Fruit fly (Drosophila melanogaster) whole organism, wandering third instar larva: ENCODE measurements around the gene LManI.

ENCODE experiments used
- Abd-B ChIP-seq: fragments of >200 bp; optimal IDR thresholded peaks from 2 replicates; lab custom pipeline; 2017; ENCODE audit warnings: missing biosample characterization, missing genetic modification characterization
- CG32264 ChIP-seq: fragments of 200-800 bp; sonication (Bioruptor generic); optimal IDR thresholded peaks from 2 replicates; lab custom pipeline; 2016; ENCODE audit warnings: missing biosample characterization, missing genetic modification characterization
- CG9705 ChIP-seq: fragments of 200-800 bp; sonication (Bioruptor generic); optimal IDR thresholded peaks from 2 replicates; lab custom pipeline; 2018; ENCODE audit warnings: missing biosample characterization, mild to moderate bottlenecking, missing genetic modification characterization
- CrebA ChIP-seq: fragments of 200-800 bp; sonication (Bioruptor generic); optimal IDR thresholded peaks from 2 replicates; lab custom pipeline; 2016; ENCODE audit warnings: missing biosample characterization, mild to moderate bottlenecking, missing genetic modification characterization, borderline replicate concordance
- Dfd ChIP-seq: fragments of >200 bp; optimal IDR thresholded peaks from 2 replicates; lab custom pipeline; 2017; ENCODE audit warnings: missing biosample characterization, missing genetic modification characterization
- Dif ChIP-seq: fragments of 200-275, 200-300 bp; sonication (Bioruptor generic); optimal IDR thresholded peaks from 2 replicates; lab custom pipeline; 2018; ENCODE audit warnings: missing biosample characterization, missing genetic modification characterization; ENCODE audit not compliant: partially characterized antibody
- HLH106 ChIP-seq: fragments of 200-800 bp; optimal IDR thresholded peaks from 3 replicates; lab custom pipeline; 2019; ENCODE audit warnings: missing biosample characterization, mild to moderate bottlenecking, missing genetic modification characterization, moderate library complexity
- Hr78 ChIP-seq: fragments of >200 bp; optimal IDR thresholded peaks from 2 replicates; lab custom pipeline; 2017; ENCODE audit warnings: missing biosample characterization, missing genetic modification characterization
- Jra ChIP-seq: sonication (Bioruptor generic); optimal IDR thresholded peaks from 2 replicates; lab custom pipeline; 2016; ENCODE audit warnings: missing biosample characterization, missing genetic modification characterization
- Mio ChIP-seq: sonication (Bioruptor generic); optimal IDR thresholded peaks from 2 replicates; lab custom pipeline; 2016; ENCODE audit warnings: missing biosample characterization, missing genetic modification characterization
- Myc ChIP-seq: fragments of >200 bp; optimal IDR thresholded peaks from 2 replicates; lab custom pipeline; 2017
- OdsH ChIP-seq: fragments of 200-800 bp; sonication (Bioruptor generic); optimal IDR thresholded peaks from 2 replicates; lab custom pipeline; 2016; ENCODE audit warnings: missing biosample characterization, mild to moderate bottlenecking, missing genetic modification characterization
- Rel ChIP-seq, 2 experiments: fragments of 200-800 bp; sonication (Bioruptor generic) in 1 of 2; optimal IDR thresholded peaks; 2 replicates in 1 of 2; 3 replicates in 1 of 2; lab custom pipeline; 2016 to 2019; ENCODE audit warnings: mild to moderate bottlenecking in 2 of 2, missing biosample characterization in 2 of 2, missing genetic modification characterization in 2 of 2, moderate library complexity in 1 of 2
- Sp1 ChIP-seq: fragments of 200-800 bp; sonication (Bioruptor generic); optimal IDR thresholded peaks from 3 replicates; lab custom pipeline; 2019; ENCODE audit warnings: missing biosample characterization, mild to moderate bottlenecking, missing genetic modification characterization, moderate library complexity
- Vsx2 ChIP-seq: fragments of 200-300, 225-300 bp; sonication (Bioruptor generic); optimal IDR thresholded peaks from 2 replicates; lab custom pipeline; 2018; ENCODE audit warnings: missing biosample characterization, missing genetic modification characterization; ENCODE audit not compliant: partially characterized antibody
- br ChIP-seq: fragments of 200-800 bp; sonication (Bioruptor generic); optimal IDR thresholded peaks from 2 replicates; lab custom pipeline; 2016; ENCODE audit warnings: missing biosample characterization, missing genetic modification characterization
- brk ChIP-seq: fragments of 200-800 bp; sonication (Bioruptor generic); optimal IDR thresholded peaks from 2 replicates; lab custom pipeline; 2016; ENCODE audit warnings: missing biosample characterization, mild to moderate bottlenecking, missing genetic modification characterization
- dl ChIP-seq, 2 experiments: fragments of 175-275, 200-275 bp in 1 of 2; fragments of 200-275 bp in 1 of 2; sonication (Bioruptor generic); optimal IDR thresholded peaks; lab custom pipeline; 2018; ENCODE audit warnings: mild to moderate bottlenecking in 2 of 2, missing biosample characterization in 2 of 2, missing genetic modification characterization in 2 of 2, moderate library complexity in 2 of 2; ENCODE audit not compliant: partially characterized antibody in 2 of 2, insufficient read depth in 1 of 2
- dmrt93B ChIP-seq: fragments of 200-800 bp; sonication (Bioruptor generic); optimal IDR thresholded peaks from 2 replicates; lab custom pipeline; 2018; ENCODE audit warnings: missing biosample characterization, mild to moderate bottlenecking, missing genetic modification characterization
- dsf ChIP-seq: sonication (Bioruptor generic); optimal IDR thresholded peaks from 2 replicates; lab custom pipeline; 2016; ENCODE audit warnings: missing biosample characterization, missing genetic modification characterization, borderline replicate concordance
- ey ChIP-seq: fragments of 200-800 bp; sonication (Bioruptor generic); optimal IDR thresholded peaks from 2 replicates; lab custom pipeline; 2016; ENCODE audit warnings: missing biosample characterization, missing genetic modification characterization
- fru ChIP-seq: fragments of 200-800 bp; sonication (Bioruptor generic); optimal IDR thresholded peaks from 3 replicates; lab custom pipeline; 2016; ENCODE audit warnings: missing biosample characterization, mild to moderate bottlenecking, missing genetic modification characterization
- jim ChIP-seq: fragments of 175-275, 200-325 bp; sonication (Bioruptor generic); optimal IDR thresholded peaks from 2 replicates; lab custom pipeline; 2016; ENCODE audit warnings: missing biosample characterization, mild to moderate bottlenecking, missing genetic modification characterization
- lola ChIP-seq: fragments of >200 bp; optimal IDR thresholded peaks from 2 replicates; lab custom pipeline; 2017; ENCODE audit warnings: missing biosample characterization, missing genetic modification characterization
- pan ChIP-seq: fragments of >200 bp; optimal IDR thresholded peaks from 2 replicates; lab custom pipeline; 2017
- psq ChIP-seq: fragments of 200-800 bp; sonication (Bioruptor generic); optimal IDR thresholded peaks from 3 replicates; lab custom pipeline; 2017; ENCODE audit warnings: missing biosample characterization, mild to moderate bottlenecking, missing genetic modification characterization, moderate library complexity
- sage ChIP-seq: fragments of 200-800 bp; sonication (Bioruptor generic); optimal IDR thresholded peaks from 2 replicates; lab custom pipeline; 2016; ENCODE audit warnings: missing biosample characterization, mild to moderate bottlenecking, missing genetic modification characterization
- sv ChIP-seq: fragments of 200-800 bp; sonication (Bioruptor generic); optimal IDR thresholded peaks from 3 replicates; lab custom pipeline; 2016; ENCODE audit warnings: missing biosample characterization, missing genetic modification characterization
- tai ChIP-seq: sonication (Bioruptor generic); optimal IDR thresholded peaks from 2 replicates; lab custom pipeline; 2016; ENCODE audit warnings: missing biosample characterization, missing genetic modification characterization
- usp ChIP-seq: fragments of >200 bp; optimal IDR thresholded peaks from 2 replicates; lab custom pipeline; 2017; ENCODE audit warnings: missing biosample characterization, missing genetic modification characterization
- woc ChIP-seq: sonication (Bioruptor generic); optimal IDR thresholded peaks from 2 replicates; lab custom pipeline; 2016; ENCODE audit warnings: missing biosample characterization, mild to moderate bottlenecking, missing genetic modification characterization

Gene LManI

DNA sequence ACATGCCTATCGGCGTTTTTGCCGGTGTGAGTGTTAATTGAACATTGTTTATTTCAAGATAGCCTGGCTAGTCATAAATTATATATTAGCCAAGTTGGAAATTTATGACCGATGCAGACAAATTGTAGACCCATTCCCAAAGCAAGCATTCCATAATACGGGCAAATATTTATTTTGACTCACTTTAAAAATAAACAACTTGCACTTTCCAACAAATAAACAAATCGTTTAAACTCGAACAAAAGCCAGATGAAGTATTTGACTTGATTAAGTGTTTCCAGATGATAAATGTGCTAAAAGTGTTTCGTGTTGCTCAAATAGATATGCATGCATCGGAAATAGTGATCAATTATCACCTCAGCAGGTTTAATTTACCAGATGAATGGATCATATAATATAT is 38.5 kb upstream of the LManI start:
- no peak for TF ChIP-seq Dif (GFP tag; lab: Kevin White, UChicago)
- no peak for TF ChIP-seq jim (GFP tag; lab: Kevin White, UChicago)
- no peak for TF ChIP-seq Dfd (GFP tag; lab: Kevin White, UChicago)
- TF ChIP-seq Myc (lab: Kevin White, UChicago): no peak
- TF ChIP-seq Sp1 (GFP tag; lab: Kevin White, UChicago): no peak
- TF ChIP-seq Rel (GFP tag; optimal IDR thresholded peaks at IDR 0.05; lab: Kevin White, UChicago): no peak
- TF ChIP-seq Rel (tag; optimal IDR thresholded peaks at IDR 0.05; lab: Kevin White, UChicago): no peak
- TF ChIP-seq Jra (GFP tag; lab: Kevin White, UChicago): no peak
- TF ChIP-seq tai (GFP tag; lab: Kevin White, UChicago): no peak
- TF ChIP-seq woc (GFP tag; lab: Kevin White, UChicago): no peak
- no peak for TF ChIP-seq Mio (GFP tag; lab: Kevin White, UChicago)
- TF ChIP-seq Vsx2 (GFP tag; lab: Kevin White, UChicago): no peak
- TF ChIP-seq dmrt93B (GFP tag; lab: Kevin White, UChicago): no peak
- no peak for TF ChIP-seq br

DNA sequence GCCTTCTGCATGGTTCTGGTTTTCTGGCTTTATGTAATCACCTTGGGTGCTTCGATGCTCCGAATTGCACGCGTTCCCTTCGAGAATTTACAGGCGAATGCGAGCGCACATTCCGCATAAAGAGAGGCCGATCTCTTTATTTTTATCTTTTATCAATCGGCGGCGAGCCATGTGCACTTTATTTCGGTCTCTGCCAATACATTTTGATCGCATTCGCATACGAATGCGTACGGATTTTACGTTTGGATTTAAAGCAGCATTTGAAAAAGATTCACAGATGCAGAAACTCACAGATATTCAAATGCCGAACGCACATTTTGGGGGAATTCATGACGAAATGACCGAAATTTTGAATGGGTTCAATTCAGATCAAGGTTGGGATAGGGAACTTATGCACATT is 34.3 kb upstream of the LManI start, which contains the start of gene CG13144:
Gene CG13144, minus strand, starts transcription at position 101 of the 400 bp plus-strand sequence.
- TF ChIP-seq Mio (GFP tag; lab: Kevin White, UChicago) (no peak), dmrt93B (GFP tag; lab: Kevin White, UChicago) (no peak), ey (GFP tag; lab: Kevin White, UChicago) (no peak), CrebA (GFP tag; lab: Kevin White, UChicago) (no peak), lola (GFP tag; lab: Kevin White, UChicago) (no peak), Abd-B (no peak), HLH106 (tag; lab: Kevin White, UChicago) (no peak), Rel (GFP tag; optimal IDR thresholded peaks at IDR 0.05; lab: Kevin White, UChicago) (no peak), Rel (tag; optimal IDR thresholded peaks at IDR 0.05; lab: Kevin White, UChicago) (no peak), tai (GFP tag; lab: Kevin White, UChicago) (no peak), brk (GFP tag; lab: Kevin White, UChicago) (no peak), Sp1 (GFP tag; lab: Kevin White, UChicago) (no peak), dl (GFP tag; optimal IDR thresholded peaks at IDR 0.05; lab: Kevin White, UChicago; ENCODE audit: insufficient read depth in 1 of 2, partially characterized antibody in 2 of 2) (no peak), Myc (lab: Kevin White, UChicago) (no peak), OdsH (GFP tag; lab: Kevin White, UChicago) (no peak), jim (GFP tag; lab: Kevin White, UChicago) (no peak), CG9705 (GFP tag; lab: Kevin White, UChicago) (no peak), pan (lab: Kevin White, UChicago) (no peak), CG32264 (GFP tag; lab: Kevin White, UChicago) (no peak), dsf (GFP tag; lab: Kevin White, UChicago) (no peak), woc (GFP tag; lab: Kevin White, UChicago) (no peak)
- TF ChIP-seq, all 38 proteins: peak for 0

DNA sequence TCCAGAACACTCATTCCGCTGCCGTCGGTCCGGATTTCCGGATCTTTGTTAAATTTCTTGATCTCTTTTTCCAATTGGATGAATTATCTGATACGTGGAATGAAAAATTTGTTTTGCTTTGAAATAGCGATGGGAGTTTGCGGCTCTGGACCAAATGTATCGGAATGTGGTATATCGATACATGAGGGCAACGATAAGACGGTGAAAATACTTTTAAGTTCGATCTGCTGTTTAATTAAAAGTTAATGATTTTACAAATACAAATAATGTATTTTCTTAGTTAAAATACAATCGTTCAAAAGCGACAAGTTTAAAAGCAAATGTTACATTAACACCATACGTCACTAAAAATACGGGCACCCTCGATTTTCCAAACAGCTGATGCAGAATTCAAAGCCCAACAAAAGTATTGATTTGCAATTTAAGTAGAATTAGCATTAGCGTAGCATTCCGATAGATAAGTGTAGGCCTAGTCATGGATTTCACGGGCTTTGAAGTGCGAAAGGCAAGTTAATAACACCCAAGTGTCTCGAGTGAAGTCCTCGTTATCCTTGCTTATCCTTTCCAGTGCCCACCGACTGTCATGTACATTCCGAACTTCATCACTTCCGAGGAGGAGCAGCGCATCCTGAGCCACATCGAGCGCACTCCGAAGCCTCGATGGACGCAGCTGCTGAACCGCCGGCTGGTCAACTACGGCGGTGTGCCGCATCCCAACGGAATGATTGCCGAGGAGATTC is 31.6 kb upstream of the LManI start, which contains the start of the genes Cog4 and CG6144:
Gene Cog4, minus strand, starts transcription at position 139 of the 740 bp plus-strand sequence.
Gene CG6144, plus strand, starts transcription at position 211 of the 740 bp plus-strand sequence.
- TF ChIP-seq brk (GFP tag; lab: Kevin White, UChicago) (no peak), OdsH (GFP tag; lab: Kevin White, UChicago) (peak; percentile 15), sv (peak; percentile 44), psq (GFP tag; lab: Kevin White, UChicago) (peak; percentile 1)

DNA sequence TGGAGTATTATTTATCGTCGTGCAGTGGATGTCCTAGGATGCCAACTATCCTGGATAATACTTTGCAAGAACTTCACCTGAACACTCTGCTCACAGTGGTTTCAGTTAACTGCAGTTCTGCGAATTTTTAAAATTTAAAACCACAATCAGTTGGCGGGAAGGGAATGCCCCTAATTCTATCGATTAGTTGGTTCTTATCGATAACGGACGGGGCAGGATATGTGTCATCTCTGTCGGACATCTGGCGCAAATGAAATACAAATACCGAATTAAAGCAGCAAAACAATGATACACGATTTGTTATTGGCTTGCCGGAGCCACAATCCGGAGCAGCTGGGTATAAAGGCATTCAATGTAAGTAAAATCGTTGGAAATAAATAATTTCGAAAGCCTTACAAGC is 26.0 kb upstream of the LManI start, which contains the start of gene Grip75:
Gene Grip75, plus strand, starts transcription at position 223 of the 400 bp plus-strand sequence.
- TF ChIP-seq Abd-B: no peak
- no peak for TF ChIP-seq Hr78 (GFP tag; lab: Kevin White, UChicago)
- no peak for TF ChIP-seq dl (GFP tag; optimal IDR thresholded peaks at IDR 0.05; lab: Kevin White, UChicago; ENCODE audit: insufficient read depth in 1 of 2, partially characterized antibody in 2 of 2)
- no peak for TF ChIP-seq Mio (GFP tag; lab: Kevin White, UChicago)
- no peak for TF ChIP-seq CG9705 (GFP tag; lab: Kevin White, UChicago)
- TF ChIP-seq br: no peak
- TF ChIP-seq brk (GFP tag; lab: Kevin White, UChicago): no peak
- no peak for TF ChIP-seq fru
- TF ChIP-seq usp (GFP tag; lab: Kevin White, UChicago): no peak
- TF ChIP-seq sage: no peak
- TF ChIP-seq, all 38 proteins: peak for 0
